Worm (Caenorhabditis elegans): ENCODE results near the gene htas-1.

The htas-1 gene

ce11 chrIV:9683433-9683832 is at the start of gene htas-1, which contains the start of gene ZK1251.3:
htas-1 (minus strand) TSS chrIV:9683533.
ZK1251.3 (plus strand) TSS chrIV:9683658.
- TF ChIP-seq ceh-100 (GFP tag; IDR thresholded peaks at IDR 0.05) (no peak), nhr-120 (GFP tag; IDR thresholded peaks at IDR 0.05) (no peak), B0261.1 (tag; optimal IDR thresholded peaks at IDR 0.05) (no peak), aptf-2 (GFP tag; conservative IDR thresholded peaks at IDR 0.05) (no peak), Y79H2A.3 (GFP tag; conservative IDR thresholded peaks at IDR 0.05) (no peak), ztf-3 (GFP tag; optimal IDR thresholded peaks at IDR 0.05) (no peak), let-526 (GFP tag; IDR thresholded peaks at IDR 0.05) (no peak), nhr-80 (tag; optimal IDR thresholded peaks at IDR 0.05) (no peak), ceh-79 (tag; optimal IDR thresholded peaks at IDR 0.05) (no peak), F52B5.7 (tag; optimal IDR thresholded peaks at IDR 0.05) (no peak), nfyb-1 (GFP tag; IDR thresholded peaks at IDR 0.05) (no peak)

DNA sequence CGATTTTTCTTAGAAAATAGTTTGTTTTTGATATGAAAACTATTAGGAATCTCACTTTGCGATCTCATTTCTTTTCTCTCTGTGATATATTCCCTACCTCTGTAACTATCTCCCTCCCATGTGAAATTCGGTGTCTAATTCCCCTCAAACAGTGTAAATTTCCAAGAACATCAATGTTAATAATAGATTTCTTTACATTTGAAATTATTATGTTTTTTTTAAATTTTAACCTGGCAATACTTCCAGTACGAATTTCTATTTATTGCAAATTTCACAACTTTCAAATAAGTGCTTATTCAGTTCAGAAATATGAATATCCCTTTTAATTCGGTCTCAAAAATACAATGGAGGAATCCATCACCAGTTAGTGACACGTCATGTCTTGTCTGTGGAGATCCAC is 45.0 kb upstream of the htas-1 start, which contains the start of gene nhr-100:
Gene nhr-100, plus strand, starts transcription at position 301 of the 400 bp plus-strand sequence.
- TF ChIP-seq snpc-3.4 (tag; optimal IDR thresholded peaks at IDR 0.05) (no peak), lsy-27 (tag; optimal IDR thresholded peaks at IDR 0.05; ENCODE audit: borderline replicate concordance, insufficient read depth) (no peak), B0035.1 (tag; optimal IDR thresholded peaks at IDR 0.05) (no peak), ztf-26 (tag; optimal IDR thresholded peaks at IDR 0.05) (no peak), snpc-4 (GFP tag; optimal IDR thresholded peaks at IDR 0.05) (no peak), snpc-4 (tag; optimal IDR thresholded peaks at IDR 0.05) (no peak), Y79H2A.3 (GFP tag; conservative IDR thresholded peaks at IDR 0.05) (no peak), unc-62 (GFP tag; optimal IDR thresholded peaks at IDR 0.05) (no peak), D2030.7 (GFP tag; IDR thresholded peaks at IDR 0.05) (no peak)

- no peak for TF ChIP-seq ztf-22 (GFP tag; optimal IDR thresholded peaks at IDR 0.05)
- TF ChIP-seq tlf-1 (GFP tag; optimal IDR thresholded peaks at IDR 0.05) = no peak
- TF ChIP-seq F52B5.7 (tag; optimal IDR thresholded peaks at IDR 0.05) = no peak
- no peak for TF ChIP-seq D2030.7 (GFP tag; IDR thresholded peaks at IDR 0.05)
- TF ChIP-seq lsl-1 (GFP tag; optimal IDR thresholded peaks at IDR 0.05) = no peak
- no peak for TF ChIP-seq F49E8.2 (tag; optimal IDR thresholded peaks at IDR 0.05; ENCODE audit: insufficient read depth)
- no peak for TF ChIP-seq ccch-3 (GFP tag; optimal IDR thresholded peaks at IDR 0.05)
- no peak for TF ChIP-seq madf-6 (GFP tag; IDR thresholded peaks at IDR 0.05)
- TF ChIP-seq ceh-79 (tag; optimal IDR thresholded peaks at IDR 0.05) = no peak
- no peak for TF ChIP-seq nhr-80 (tag; optimal IDR thresholded peaks at IDR 0.05)
These were observed 43.9 kb upstream of the htas-1 start for ce11 chrIV:9727217-9727616.

- TF ChIP-seq ceh-58 (GFP tag; IDR thresholded peaks at IDR 0.05) (no peak), lin-54 (GFP tag; optimal IDR thresholded peaks at IDR 0.05) (no peak), hsf-1 (GFP tag; IDR thresholded peaks at IDR 0.05) (no peak), aptf-2 (GFP tag; conservative IDR thresholded peaks at IDR 0.05) (no peak), B0261.1 (tag; optimal IDR thresholded peaks at IDR 0.05) (no peak), Y67H2A.10 (GFP tag; conservative IDR thresholded peaks at IDR 0.05) (no peak), nhr-27 (tag; optimal IDR thresholded peaks at IDR 0.05) (no peak), hlh-26 (GFP tag; conservative IDR thresholded peaks at IDR 0.05) (no peak), ekl-4 (GFP tag; IDR thresholded peaks at IDR 0.05) (no peak), cebp-1 (GFP tag; IDR thresholded peaks at IDR 0.05) (no peak), cebp-1 (tag; optimal IDR thresholded peaks at IDR 0.05) (no peak), Y79H2A.3 (GFP tag; conservative IDR thresholded peaks at IDR 0.05) (no peak), hmg-20 (GFP tag; IDR thresholded peaks at IDR 0.05) (no peak), him-1 (tag; optimal IDR thresholded peaks at IDR 0.05) (no peak), madf-6 (GFP tag; IDR thresholded peaks at IDR 0.05) (no peak), C06A6.2 (GFP tag; conservative IDR thresholded peaks at IDR 0.05) (no peak), T07F8.4 (tag; optimal IDR thresholded peaks at IDR 0.05) (no peak), zim-3 (tag; optimal IDR thresholded peaks at IDR 0.05) (no peak), F49E8.2 (tag; optimal IDR thresholded peaks at IDR 0.05; ENCODE audit: insufficient read depth) (no peak)
These were observed 42.2 kb upstream of the htas-1 start for ce11 chrIV:9725468-9725985.

Measured in whole organism, young adult.